Fruit fly (Drosophila melanogaster) whole organism, prepupa: Measurements from ENCODE around the gene AdamTS-B.

ENCODE experiments used
- CG11294 ChIP-seq: fragments of 200-800 bp; sonication (Bioruptor generic); IDR thresholded peaks from 2 replicates; pipeline ENCODE4 v1.3.6; 2022; ENCODE audit warnings: missing biosample characterization, missing genetic modification characterization
- CG11762 ChIP-seq: fragments of 200-800 bp; sonication (Bioruptor generic); optimal IDR thresholded peaks from 3 replicates; lab custom pipeline; 2016; ENCODE audit warnings: missing biosample characterization, missing genetic modification characterization; ENCODE audit not compliant: insufficient read depth
- CG3919 ChIP-seq: fragments of 200-800 bp; sonication (Bioruptor generic); optimal IDR thresholded peaks from 3 replicates; lab custom pipeline; 2016; ENCODE audit warnings: missing biosample characterization, missing genetic modification characterization
- CG6163 ChIP-seq: fragments of 200-800 bp; sonication (Bioruptor generic); IDR thresholded peaks from 3 replicates; pipeline ENCODE4 v1.3.6; 2022; ENCODE audit warnings: missing biosample characterization, missing genetic modification characterization
- Eip93F ChIP-seq: fragments of 200-800 bp; sonication (Bioruptor generic); optimal IDR thresholded peaks from 2 replicates; lab custom pipeline; 2016; ENCODE audit warnings: missing biosample characterization, mild to moderate bottlenecking, missing genetic modification characterization
- Smox ChIP-seq: fragments of 200-800 bp; sonication (Bioruptor generic); optimal IDR thresholded peaks from 3 replicates; lab custom pipeline; 2016; ENCODE audit warnings: missing biosample characterization, missing genetic modification characterization
- Sox15 ChIP-seq: fragments of 200-800 bp; sonication (Bioruptor generic); optimal IDR thresholded peaks from 3 replicates; lab custom pipeline; 2016; ENCODE audit warnings: missing biosample characterization, missing genetic modification characterization
- acj6 ChIP-seq: fragments of 200-800 bp; sonication (Bioruptor generic); optimal IDR thresholded peaks from 3 replicates; lab custom pipeline; 2016; ENCODE audit warnings: missing biosample characterization, missing genetic modification characterization
- eg ChIP-seq: fragments of 200-800 bp; sonication (Bioruptor generic); IDR thresholded peaks from 3 replicates; pipeline ENCODE4 v1.3.6; 2022; ENCODE audit warnings: missing biosample characterization, missing genetic modification characterization

DNA sequence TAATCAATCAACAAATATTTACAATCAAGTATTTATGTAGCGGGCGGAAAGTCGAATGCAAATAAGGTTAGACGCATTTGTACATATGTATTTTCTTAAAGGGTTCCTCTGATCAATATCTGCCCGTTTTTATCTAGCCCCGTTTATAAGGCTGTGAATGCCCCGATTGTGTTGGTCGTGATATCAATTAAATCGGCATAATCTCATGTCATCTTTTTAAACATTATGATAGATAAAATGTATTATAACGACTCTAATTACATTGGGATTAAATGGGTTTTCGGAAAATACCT is 20.2 kb upstream of the AdamTS-B start:
- TF ChIP-seq Smox (GFP tag; lab: Kevin White, UChicago) (no peak), CG11762 (GFP tag; lab: Kevin White, UChicago) (no peak), CG3919 (no peak), CG6163 (GFP tag; lab: Robert Waterston, UW) (no peak), Eip93F (GFP tag; lab: Kevin White, UChicago) (no peak), acj6 (no peak), Sox15 (no peak), CG11294 (GFP tag; lab: Robert Waterston, UW) (no peak), eg (GFP tag; lab: Robert Waterston, UW) (no peak)
